Fruit fly (Drosophila melanogaster): Measurements from ENCODE around the gene Ctr1C.

Ctr1C gene

dm6 chr3R:30933894-30934434 lies 30.2 kb downstream of the Ctr1C start (continued):
- TF ChIP-seq Hr51 (GFP tag; optimal IDR thresholded peaks at IDR 0.05) (peak in 1 of 2 experiments; percentile 26), mam (GFP tag; optimal IDR thresholded peaks at IDR 0.05) (no peak), H15 (GFP tag; IDR thresholded peaks at IDR 0.05) (no peak), stc (GFP tag; IDR thresholded peaks at IDR 0.05) (no peak), Lhr (GFP tag; optimal IDR thresholded peaks at IDR 0.05) (no peak), CG9932 (GFP tag; IDR thresholded peaks at IDR 0.05) (no peak), CG34376 (GFP tag; optimal IDR thresholded peaks at IDR 0.05) (no peak), Lpt (GFP tag; optimal IDR thresholded peaks at IDR 0.05) (no peak), knrl (GFP tag; IDR thresholded peaks at IDR 0.05; ENCODE audit: partially characterized antibody) (no peak), ac (GFP tag; optimal IDR thresholded peaks at IDR 0.05) (no peak), CG8478 (optimal IDR thresholded peaks at IDR 0.05) (peak; percentile 19), CG14965 (GFP tag; optimal IDR thresholded peaks at IDR 0.05; ENCODE audit: borderline replicate concordance) (no peak), CG4854 (GFP tag; optimal IDR thresholded peaks at IDR 0.05) (no peak), CG11504 (tag; optimal IDR thresholded peaks at IDR 0.05) (no peak), CG1602 (GFP tag; optimal IDR thresholded peaks at IDR 0.05) (no peak), CG14710 (tag; optimal IDR thresholded peaks at IDR 0.05) (no peak), otp (GFP tag; IDR thresholded peaks at IDR 0.05) (peak; percentile 57; the same call in 1 of the 3 replicates), wek (GFP tag; optimal IDR thresholded peaks at IDR 0.05) (peak; percentile 25), CG11085 (GFP tag; IDR thresholded peaks at IDR 0.05) (no peak), vvl (GFP tag; IDR thresholded peaks at IDR 0.05) (no peak), CG13894 (tag; optimal IDR thresholded peaks at IDR 0.05) (no peak), CG12071 (GFP tag; optimal IDR thresholded peaks at IDR 0.05) (peak; percentile 70), p53 (GFP tag; optimal IDR thresholded peaks at IDR 0.05) (no peak), Doc2 (GFP tag; IDR thresholded peaks at IDR 0.05) (no peak), Xrp1 (GFP tag; IDR thresholded peaks at IDR 0.05) (no peak), CG30431 (GFP tag; optimal IDR thresholded peaks at IDR 0.05) (no peak), pan (optimal IDR thresholded peaks at IDR 0.05) (no peak), pan (GFP tag; optimal IDR thresholded peaks at IDR 0.05 in 1 of 2, IDR thresholded peaks at IDR 0.05 in 1 of 2) (no peak), CG17385 (GFP tag; optimal IDR thresholded peaks at IDR 0.05) (peak; percentile 14), her (GFP tag; optimal IDR thresholded peaks at IDR 0.05) (no peak), lov (optimal IDR thresholded peaks at IDR 0.05) (no peak), lov (GFP tag; IDR thresholded peaks at IDR 0.05) (no peak), CG10321 (GFP tag; IDR thresholded peaks at IDR 0.05) (no peak), bcd (GFP tag; optimal IDR thresholded peaks at IDR 0.05) (no peak), CG11456 (GFP tag; IDR thresholded peaks at IDR 0.05) (no peak), dmrt99B (tag; optimal IDR thresholded peaks at IDR 0.05) (peak; percentile 8), CG6654 (GFP tag; optimal IDR thresholded peaks at IDR 0.05) (no peak), BEAF-32 (GFP tag; optimal IDR thresholded peaks at IDR 0.05) (no peak), mirr (GFP tag; optimal IDR thresholded peaks at IDR 0.05) (peak; percentile 76), Hand (GFP tag; optimal IDR thresholded peaks at IDR 0.05) (no peak), CoRest (tag; optimal IDR thresholded peaks at IDR 0.05) (no peak), hkb (optimal IDR thresholded peaks at IDR 0.05) (no peak), hkb (GFP tag; IDR thresholded peaks at IDR 0.05) (peak; percentile 63), CG9215 (GFP tag; IDR thresholded peaks at IDR 0.05) (no peak), CG4328 (GFP tag; optimal IDR thresholded peaks at IDR 0.05) (no peak), sna (GFP tag; IDR thresholded peaks at IDR 0.05; ENCODE audit: partially characterized antibody) (no peak), CG18599 (GFP tag; optimal IDR thresholded peaks at IDR 0.05) (peak; percentile 27), CG10274 (GFP tag; optimal IDR thresholded peaks at IDR 0.05) (no peak), ftz-f1 (GFP tag; optimal IDR thresholded peaks at IDR 0.05) (no peak), ro (GFP tag; IDR thresholded peaks at IDR 0.05) (no peak), CG10147 (GFP tag; optimal IDR thresholded peaks at IDR 0.05) (no peak), CG5180 (GFP tag; optimal IDR thresholded peaks at IDR 0.05) (peak; percentile 8)

Data from whole organism, embryonic.